Worm (Caenorhabditis elegans) whole organism, L1 larva: ENCODE results near the gene lgc-9.

Source experiments
- F16B12.6 ChIP-seq: fragments of 150-350 bp; optimal IDR thresholded peaks from 2 replicates; lab custom pipeline; 2014; ENCODE audit warnings: missing biosample characterization, missing genetic modification characterization
- Y116A8C.19 ChIP-seq: sonication (generic microtip); optimal IDR thresholded peaks from 2 replicates; lab custom pipeline; 2016; ENCODE audit warnings: missing compliant biosample characterization, missing genetic modification characterization, borderline replicate concordance
- aha-1 ChIP-seq: fragments of 150-350 bp; optimal IDR thresholded peaks from 2 replicates; lab custom pipeline; 2014; ENCODE audit warnings: missing biosample characterization, missing genetic modification characterization
- blmp-1 ChIP-seq: fragments of 150-350 bp; optimal IDR thresholded peaks from 2 replicates; lab custom pipeline; 2014; ENCODE audit warnings: missing biosample characterization, missing genetic modification characterization
- ceh-63 ChIP-seq: fragments of 200-800 bp; sonication (Bioruptor generic); optimal IDR thresholded peaks from 2 replicates; lab custom pipeline; 2018; ENCODE audit warnings: mild to moderate bottlenecking, missing genetic modification characterization, missing compliant biosample characterization
- ceh-8 ChIP-seq: fragments of 200-800 bp; sonication (Bioruptor generic); optimal IDR thresholded peaks from 2 replicates; lab custom pipeline; 2018; ENCODE audit warnings: mild to moderate bottlenecking, missing genetic modification characterization, moderate library complexity, missing compliant biosample characterization
- ceh-88 ChIP-seq: fragments of 200-800 bp; sonication (Bioruptor generic); IDR thresholded peaks from 2 replicates; pipeline ENCODE4 v1.3.6; 2022; ENCODE audit warnings: missing genetic modification characterization, missing compliant biosample characterization
- ceh-90 ChIP-seq: sonication (generic microtip); optimal IDR thresholded peaks from 2 replicates; lab custom pipeline; 2016; ENCODE audit warnings: missing genetic modification characterization, missing compliant biosample characterization
- dsc-1 ChIP-seq: sonication (generic microtip); optimal IDR thresholded peaks from 2 replicates; lab custom pipeline; 2016; ENCODE audit warnings: mild to moderate bottlenecking, missing genetic modification characterization, missing compliant biosample characterization
- efl-1 ChIP-seq, 4 experiments: fragments of 150-350 bp; optimal IDR thresholded peaks in 3 of 4; peaks in 1 of 4; 1 replicate in 1 of 4; 2 replicates in 3 of 4; lab custom pipeline; 2014; ENCODE audit warnings: missing biosample characterization in 2 of 4, missing genetic modification characterization in 2 of 4, missing genetic modification reagents in 2 of 4
- egl-13 ChIP-seq: sonication (generic microtip); optimal IDR thresholded peaks from 2 replicates; lab custom pipeline; 2016; ENCODE audit warnings: missing genotype, missing genetic modification reagents, missing genetic modification characterization, missing compliant biosample characterization
- elt-3 ChIP-seq, 6 experiments: fragments of 150-350 bp in 1 of 6; sonication (generic microtip); optimal IDR thresholded peaks; 2 replicates each; lab custom pipeline; 2017 to 2018; ENCODE audit warnings: missing biosample characterization in 6 of 6, missing genetic modification characterization in 6 of 6, inconsistent platforms in 1 of 6
- ets-5 ChIP-seq: fragments of 200-800 bp; sonication (Bioruptor generic); IDR thresholded peaks from 2 replicates; pipeline ENCODE4 v1.3.6; 2022; ENCODE audit warnings: missing genetic modification characterization, missing compliant biosample characterization
- fkh-10 ChIP-seq: sonication (generic microtip); optimal IDR thresholded peaks from 2 replicates; lab custom pipeline; 2017; ENCODE audit warnings: missing biosample characterization, missing genetic modification reagents, missing genetic modification characterization
- fkh-4 ChIP-seq: sonication (generic microtip); optimal IDR thresholded peaks from 2 replicates; lab custom pipeline; 2016; ENCODE audit warnings: missing compliant biosample characterization, missing genetic modification characterization, borderline replicate concordance
- fkh-8 ChIP-seq: sonication (generic microtip); optimal IDR thresholded peaks from 2 replicates; lab custom pipeline; 2016; ENCODE audit warnings: mild to moderate bottlenecking, missing genetic modification characterization, missing compliant biosample characterization
- fos-1 ChIP-seq: fragments of 150-350 bp; optimal IDR thresholded peaks from 2 replicates; lab custom pipeline; 2014; ENCODE audit warnings: missing biosample characterization, missing genetic modification characterization
- grh-1 ChIP-seq: fragments of 200-800 bp; sonication (Bioruptor generic); IDR thresholded peaks from 2 replicates; pipeline ENCODE4 v1.3.6; 2022; ENCODE audit warnings: missing genetic modification reagents, missing genetic modification characterization, missing compliant biosample characterization
- hlh-17 ChIP-seq: fragments of 200-800 bp; sonication (Bioruptor generic); optimal IDR thresholded peaks from 2 replicates; lab custom pipeline; 2018; ENCODE audit warnings: missing genetic modification characterization, mild to moderate bottlenecking, missing compliant biosample characterization, moderate library complexity, borderline replicate concordance
- hpl-2 ChIP-seq: fragments of 150-350 bp; optimal IDR thresholded peaks from 2 replicates; lab custom pipeline; 2014; ENCODE audit warnings: missing biosample characterization, missing genetic modification reagents, missing genetic modification characterization
- irx-1 ChIP-seq: sonication (generic microtip); optimal IDR thresholded peaks from 2 replicates; lab custom pipeline; 2016; ENCODE audit warnings: missing genetic modification characterization, missing compliant biosample characterization
- lin-15B ChIP-seq: fragments of 150-350 bp; sonication (generic microtip); optimal IDR thresholded peaks from 3 replicates; lab custom pipeline; 2014; ENCODE audit warnings: missing biosample characterization, missing genetic modification characterization
- lin-35 ChIP-seq, 2 experiments: fragments of 150-350 bp; optimal IDR thresholded peaks; 2 replicates each; lab custom pipeline; 2014; ENCODE audit warnings: missing biosample characterization in 2 of 2, missing genetic modification characterization in 2 of 2, missing genetic modification reagents in 2 of 2
- lin-39 ChIP-seq: fragments of 150-350 bp; optimal IDR thresholded peaks from 2 replicates; lab custom pipeline; 2014; ENCODE audit warnings: missing biosample characterization, missing genetic modification reagents, missing genetic modification characterization
- lir-3 ChIP-seq: sonication (generic microtip); optimal IDR thresholded peaks from 2 replicates; lab custom pipeline; 2016; ENCODE audit warnings: mild to moderate bottlenecking, missing genetic modification characterization, moderate library complexity, missing compliant biosample characterization; ENCODE audit not compliant: poor library complexity
- lsy-2 ChIP-seq, 2 experiments: fragments of 150-350 bp; optimal IDR thresholded peaks; 2 replicates each; lab custom pipeline; 2014; ENCODE audit warnings: missing biosample characterization in 2 of 2, missing genetic modification characterization in 2 of 2
- mep-1 ChIP-seq: fragments of 150-350 bp; optimal IDR thresholded peaks from 2 replicates; lab custom pipeline; 2014; ENCODE audit warnings: missing biosample characterization, missing genetic modification characterization
- nhr-11 ChIP-seq: fragments of 150-350 bp; optimal IDR thresholded peaks from 2 replicates; lab custom pipeline; 2014; ENCODE audit warnings: missing biosample characterization, missing genetic modification characterization
- nhr-12 ChIP-seq: sonication (generic microtip); optimal IDR thresholded peaks from 2 replicates; lab custom pipeline; 2017; ENCODE audit warnings: missing biosample characterization, missing genetic modification characterization
- nhr-20 ChIP-seq: sonication (generic microtip); optimal IDR thresholded peaks from 2 replicates; lab custom pipeline; 2016; ENCODE audit warnings: mild to moderate bottlenecking, missing genetic modification characterization, missing compliant biosample characterization
- nhr-237 ChIP-seq: fragments of 150-350 bp; optimal IDR thresholded peaks from 2 replicates; lab custom pipeline; 2014; ENCODE audit warnings: missing biosample characterization, missing genetic modification characterization
- nhr-47 ChIP-seq: sonication (generic microtip); optimal IDR thresholded peaks from 2 replicates; lab custom pipeline; 2016; ENCODE audit warnings: mild to moderate bottlenecking, missing genetic modification characterization, moderate library complexity, missing compliant biosample characterization
- nhr-71 ChIP-seq: sonication (generic microtip); optimal IDR thresholded peaks from 2 replicates; lab custom pipeline; 2016; ENCODE audit warnings: mild to moderate bottlenecking, missing genetic modification characterization, moderate library complexity, missing compliant biosample characterization
- nhr-84 ChIP-seq: sonication (generic microtip); optimal IDR thresholded peaks from 2 replicates; lab custom pipeline; 2017; ENCODE audit warnings: missing biosample characterization, missing genetic modification characterization
- pag-3 ChIP-seq: sonication (generic microtip); optimal IDR thresholded peaks from 2 replicates; lab custom pipeline; 2017; ENCODE audit warnings: missing genetic modification characterization, mild to moderate bottlenecking, missing compliant biosample characterization, antibody characterized with exemption, borderline replicate concordance; ENCODE audit not compliant: insufficient read depth
- pax-3 ChIP-seq: fragments of 200-800 bp; sonication (Bioruptor generic); optimal IDR thresholded peaks from 2 replicates; lab custom pipeline; 2018; ENCODE audit warnings: mild to moderate bottlenecking, missing genetic modification characterization, moderate library complexity, missing compliant biosample characterization
- snpc-4 ChIP-seq: fragments of 150-350 bp; optimal IDR thresholded peaks from 2 replicates; lab custom pipeline; 2014; ENCODE audit warnings: missing biosample characterization, missing genetic modification characterization
- sup-37 ChIP-seq: fragments of 200-800 bp; sonication (Bioruptor generic); optimal IDR thresholded peaks from 2 replicates; lab custom pipeline; 2018; ENCODE audit warnings: mild to moderate bottlenecking, missing genetic modification characterization, missing compliant biosample characterization
- tbx-2 ChIP-seq: sonication (generic microtip); optimal IDR thresholded peaks from 2 replicates; lab custom pipeline; 2016; ENCODE audit warnings: missing genetic modification characterization, missing compliant biosample characterization
- unc-130 ChIP-seq: fragments of 150-350 bp; optimal IDR thresholded peaks from 2 replicates; lab custom pipeline; 2017; ENCODE audit warnings: missing biosample characterization, missing genetic modification characterization, inconsistent platforms
- unc-30 ChIP-seq: sonication (generic microtip); optimal IDR thresholded peaks from 2 replicates; lab custom pipeline; 2017; ENCODE audit warnings: missing biosample characterization, missing genetic modification characterization
- unc-62 ChIP-seq: fragments of 150-350 bp; optimal IDR thresholded peaks from 2 replicates; lab custom pipeline; 2014; ENCODE audit warnings: missing biosample characterization, missing genetic modification reagents, missing genetic modification characterization
- unc-86 ChIP-seq: sonication (generic microtip); optimal IDR thresholded peaks from 2 replicates; lab custom pipeline; 2016; ENCODE audit warnings: missing genetic modification characterization, missing compliant biosample characterization
- unc-98 ChIP-seq: fragments of 200-800 bp; sonication (Bioruptor generic); IDR thresholded peaks from 2 replicates; pipeline ENCODE4 v1.3.6; 2022; ENCODE audit warnings: missing genetic modification characterization, missing compliant biosample characterization
- zag-1 ChIP-seq: fragments of 150-350 bp; optimal IDR thresholded peaks from 2 replicates; lab custom pipeline; 2014; ENCODE audit warnings: missing biosample characterization, missing genetic modification characterization
- zip-4 ChIP-seq: fragments of 200-800 bp; sonication (Bioruptor generic); optimal IDR thresholded peaks from 2 replicates; lab custom pipeline; 2018; ENCODE audit warnings: mild to moderate bottlenecking, missing genetic modification characterization, moderate library complexity, missing compliant biosample characterization
- ztf-11 ChIP-seq, 2 experiments: sonication (generic microtip); optimal IDR thresholded peaks; 2 replicates each; lab custom pipeline; 2016 to 2017; ENCODE audit warnings: missing genetic modification characterization in 2 of 2, missing biosample characterization in 1 of 2, missing compliant biosample characterization in 1 of 2
- ztf-4 ChIP-seq: fragments of 150-350 bp; optimal IDR thresholded peaks from 2 replicates; lab custom pipeline; 2014; ENCODE audit warnings: missing biosample characterization, missing genetic modification characterization

lgc-9 gene

ce11 chrIV:3384593-3384992 is 30.9 kb upstream of the lgc-9 start (continued):
- TF ChIP-seq unc-86 (tag; lab: Kevin White, UChicago) = peak; percentile 97
- peak; percentile 67 for TF ChIP-seq lin-15B
- peak; percentile 89 for TF ChIP-seq mep-1
- TF ChIP-seq lin-39 (tag; lab: Kevin White, UChicago) = peak; percentile 80
- peak; percentile 95 for TF ChIP-seq lsy-2 (tag; optimal IDR thresholded peaks at IDR 0.05; lab: Kevin White, UChicago)
- TF ChIP-seq unc-62 (GFP tag; lab: Kevin White, UChicago) = no peak
- TF ChIP-seq Y116A8C.19 (tag; lab: Kevin White, UChicago) = no peak
- peak; percentile 54 for TF ChIP-seq snpc-4 (tag; lab: Kevin White, UChicago)
- TF ChIP-seq unc-30 = no peak
- peak; percentile 11 for TF ChIP-seq nhr-237 (tag; lab: Kevin White, UChicago)
- peak; percentile 74 for TF ChIP-seq zip-4 (GFP tag; lab: Kevin White, UChicago)
- peak; percentile 74 for TF ChIP-seq pax-3 (tag; lab: Kevin White, UChicago)
- no peak for TF ChIP-seq pag-3 (tag; lab: Kevin White, UChicago)
- TF ChIP-seq ztf-11 (tag; optimal IDR thresholded peaks at IDR 0.05; lab: Kevin White, UChicago) = peak in 1 of 2 experiments; percentile 83
- TF ChIP-seq nhr-20 (tag; lab: Kevin White, UChicago) = peak; percentile 95
- TF ChIP-seq ceh-63 (GFP tag; lab: Kevin White, UChicago) = no peak
- TF ChIP-seq ceh-90 (tag; lab: Kevin White, UChicago) = no peak
- TF ChIP-seq ceh-8 (GFP tag; lab: Kevin White, UChicago) = peak; percentile 87
- TF ChIP-seq lir-3 = no peak
- no peak for TF ChIP-seq nhr-84 (tag; lab: Kevin White, UChicago)
- peak; percentile 28 for TF ChIP-seq sup-37 (GFP tag; lab: Kevin White, UChicago)
- TF ChIP-seq dsc-1 (tag; lab: Kevin White, UChicago) = peak; percentile 90
- peak; percentile 74 for TF ChIP-seq F16B12.6 (tag; lab: Kevin White, UChicago)
- peak; percentile 86 for TF ChIP-seq irx-1 (tag; lab: Kevin White, UChicago)
- no peak for TF ChIP-seq zag-1 (tag; lab: Kevin White, UChicago)
- peak; percentile 84 for TF ChIP-seq ceh-88 (GFP tag; lab: Robert Waterston, UW)
- peak; percentile 93 for TF ChIP-seq aha-1 (tag; lab: Kevin White, UChicago)
- TF ChIP-seq nhr-71 (tag; lab: Kevin White, UChicago) = peak; percentile 98
- TF ChIP-seq unc-130 (tag; lab: Kevin White, UChicago) = no peak
- peak; percentile 76 for TF ChIP-seq fos-1 (tag; lab: Kevin White, UChicago)
- no peak for TF ChIP-seq ets-5 (GFP tag; lab: Robert Waterston, UW)

DNA sequence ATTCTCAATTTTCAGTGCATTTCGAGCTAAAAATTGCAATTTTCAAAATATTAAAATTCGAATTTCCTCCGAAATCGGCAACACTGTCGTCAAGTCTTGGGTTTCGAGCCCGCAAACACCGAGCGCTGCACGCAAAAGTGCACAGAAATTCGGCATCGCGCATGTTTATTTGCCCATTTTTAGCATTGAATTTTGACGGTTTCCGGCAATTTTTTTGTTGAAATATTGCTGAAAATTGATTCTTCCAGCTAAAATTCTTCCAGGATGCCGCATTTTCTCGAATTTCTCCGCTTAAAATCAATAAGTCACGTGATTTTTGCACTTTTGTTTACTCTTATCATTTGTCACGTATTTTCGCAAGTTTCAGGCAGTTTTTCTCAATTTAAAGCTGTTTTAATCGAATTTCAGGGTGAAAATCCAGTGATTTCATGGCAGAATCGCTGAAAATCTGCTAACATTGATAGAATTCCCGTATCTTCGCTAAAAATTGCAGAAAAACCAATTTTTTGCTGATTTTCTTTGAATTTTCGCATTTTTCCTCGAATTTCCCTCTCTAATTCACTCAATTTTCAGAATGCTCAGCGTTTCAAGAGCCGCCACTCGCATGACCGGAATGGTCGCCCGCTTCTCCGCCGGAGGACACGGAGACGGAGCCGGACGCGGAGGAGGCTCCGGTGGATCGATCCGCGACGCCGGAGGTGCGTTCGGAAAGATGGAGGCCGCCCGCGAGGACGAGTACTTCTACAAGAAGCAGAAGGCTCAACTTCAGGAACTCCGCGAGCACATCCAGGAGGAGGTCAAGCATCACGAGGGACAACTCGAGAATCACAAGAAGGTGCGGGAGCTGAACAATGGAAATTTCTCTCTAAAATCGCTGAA is 29.9 kb upstream of the lgc-9 start, which contains the start of gene mai-2:
TSS of gene mai-2 (plus strand) at position 574 of the 879 bp plus-strand sequence.
- TF ChIP-seq fkh-10 (GFP tag; lab: Kevin White, UChicago) (peak; percentile 21), ztf-4 (tag; lab: Kevin White, UChicago) (no peak), sup-37 (GFP tag; lab: Kevin White, UChicago) (peak; percentile 28), elt-3 (tag; optimal IDR thresholded peaks at IDR 0.05; lab: Kevin White, UChicago) (peak in 2 of 6 experiments; percentile 28 to 29), blmp-1 (tag; lab: Kevin White, UChicago) (peak; percentile 27), fkh-8 (peak; percentile 59), efl-1 (optimal IDR thresholded peaks at IDR 0.05; lab: Kevin White, UChicago) (peak; percentile 61 to 94), efl-1 (GFP tag; optimal IDR thresholded peaks at IDR 0.05 in 1 of 2; lab: Kevin White, UChicago) (peak; percentile 94 to 99), unc-98 (0 out of 2 replicates have a peak, but pooled peaks have one; percentile 34), tbx-2 (tag; lab: Kevin White, UChicago) (peak; percentile 64), ceh-90 (tag; lab: Kevin White, UChicago) (no peak), nhr-11 (tag; lab: Kevin White, UChicago) (peak; percentile 18), Y116A8C.19 (tag; lab: Kevin White, UChicago) (no peak), nhr-47 (peak; percentile 73), egl-13 (tag; lab: Kevin White, UChicago) (no peak), nhr-20 (tag; lab: Kevin White, UChicago) (peak; percentile 66), pag-3 (tag; lab: Kevin White, UChicago) (no peak), fkh-4 (tag; lab: Kevin White, UChicago) (no peak), hpl-2 (no peak), grh-1 (GFP tag; lab: Robert Waterston, UW) (no peak; the same call in 1 of the 2 replicates), nhr-12 (no peak), hlh-17 (no peak), lin-35 (GFP tag; optimal IDR thresholded peaks at IDR 0.05; lab: Kevin White, UChicago) (peak; percentile 94 to 96)
